Fruit fly (Drosophila melanogaster): ENCODE data around the gene CG15431.

dm6 chr2L:4377747-4378146 is 63.3 kb downstream of the CG15431 start:
- TF ChIP-seq CG32121 (GFP tag; IDR thresholded peaks at IDR 0.05) (no peak), CG4496 (GFP tag; IDR thresholded peaks at IDR 0.05) (no peak), Pif1B (GFP tag; optimal IDR thresholded peaks at IDR 0.05) (no peak), CG12605 (GFP tag; IDR thresholded peaks at IDR 0.05) (no peak), CG34367 (tag; optimal IDR thresholded peaks at IDR 0.05) (no peak), D1 (tag; optimal IDR thresholded peaks at IDR 0.05) (no peak), CG14655 (GFP tag; optimal IDR thresholded peaks at IDR 0.05) (no peak)
